Worm (Caenorhabditis elegans) whole organism, L1 larva: ENCODE data around the gene nhr-148.

Source experiments
- C04F5.9 ChIP-seq: sonication (generic microtip); optimal IDR thresholded peaks from 2 replicates; lab custom pipeline; 2016; ENCODE audit warnings: missing genetic modification characterization, missing compliant biosample characterization
- F16B12.6 ChIP-seq: fragments of 150-350 bp; optimal IDR thresholded peaks from 2 replicates; lab custom pipeline; 2014; ENCODE audit warnings: missing biosample characterization, missing genetic modification characterization
- aly-2 ChIP-seq: fragments of 150-350 bp; optimal IDR thresholded peaks from 2 replicates; lab custom pipeline; 2014; ENCODE audit warnings: missing biosample characterization, missing genetic modification characterization
- ama-1 ChIP-seq: fragments of 150-350 bp; optimal IDR thresholded peaks from 2 replicates; lab custom pipeline; 2014
- blmp-1 ChIP-seq: fragments of 150-350 bp; optimal IDR thresholded peaks from 2 replicates; lab custom pipeline; 2014; ENCODE audit warnings: missing biosample characterization, missing genetic modification characterization
- ceh-8 ChIP-seq: fragments of 200-800 bp; sonication (Bioruptor generic); optimal IDR thresholded peaks from 2 replicates; lab custom pipeline; 2018; ENCODE audit warnings: mild to moderate bottlenecking, missing genetic modification characterization, moderate library complexity, missing compliant biosample characterization
- ceh-88 ChIP-seq: fragments of 200-800 bp; sonication (Bioruptor generic); IDR thresholded peaks from 2 replicates; pipeline ENCODE4 v1.3.6; 2022; ENCODE audit warnings: missing genetic modification characterization, missing compliant biosample characterization
- dpl-1 ChIP-seq, 3 experiments: fragments of 150-350 bp in 2 of 3; sonication (generic microtip) in 1 of 3; optimal IDR thresholded peaks; 2 replicates each; lab custom pipeline; 2014 to 2017; ENCODE audit warnings: missing biosample characterization in 3 of 3, missing genetic modification characterization in 3 of 3, missing genetic modification reagents in 3 of 3
- egl-13 ChIP-seq: sonication (generic microtip); optimal IDR thresholded peaks from 2 replicates; lab custom pipeline; 2016; ENCODE audit warnings: missing genotype, missing genetic modification reagents, missing genetic modification characterization, missing compliant biosample characterization
- egl-27 ChIP-seq, 2 experiments: fragments of 150-350 bp in 1 of 2; sonication (generic microtip); optimal IDR thresholded peaks; 3 replicates each; lab custom pipeline; 2017 to 2018; ENCODE audit warnings: missing biosample characterization in 2 of 2, missing genetic modification characterization in 2 of 2, missing genetic modification reagents in 2 of 2
- elt-2 ChIP-seq: sonication (generic microtip); optimal IDR thresholded peaks from 2 replicates; lab custom pipeline; 2016; ENCODE audit warnings: missing genetic modification characterization, mild to moderate bottlenecking, inconsistent platforms, missing compliant biosample characterization, missing genetic modification reagents
- elt-3 ChIP-seq, 6 experiments: fragments of 150-350 bp in 1 of 6; sonication (generic microtip); optimal IDR thresholded peaks; 2 replicates each; lab custom pipeline; 2017 to 2018; ENCODE audit warnings: missing biosample characterization in 6 of 6, missing genetic modification characterization in 6 of 6, inconsistent platforms in 1 of 6
- grh-1 ChIP-seq: fragments of 200-800 bp; sonication (Bioruptor generic); IDR thresholded peaks from 2 replicates; pipeline ENCODE4 v1.3.6; 2022; ENCODE audit warnings: missing genetic modification reagents, missing genetic modification characterization, missing compliant biosample characterization
- hlh-17 ChIP-seq: fragments of 200-800 bp; sonication (Bioruptor generic); optimal IDR thresholded peaks from 2 replicates; lab custom pipeline; 2018; ENCODE audit warnings: missing genetic modification characterization, mild to moderate bottlenecking, missing compliant biosample characterization, moderate library complexity, borderline replicate concordance
- hlh-4 ChIP-seq: sonication (generic microtip); optimal IDR thresholded peaks from 2 replicates; lab custom pipeline; 2016; ENCODE audit warnings: mild to moderate bottlenecking, missing genetic modification characterization, missing compliant biosample characterization
- irx-1 ChIP-seq: sonication (generic microtip); optimal IDR thresholded peaks from 2 replicates; lab custom pipeline; 2016; ENCODE audit warnings: missing genetic modification characterization, missing compliant biosample characterization
- lin-13 ChIP-seq: fragments of 150-350 bp; optimal IDR thresholded peaks from 2 replicates; lab custom pipeline; 2014; ENCODE audit warnings: missing biosample characterization, missing genetic modification reagents, missing genetic modification characterization
- lin-35 ChIP-seq, 2 experiments: fragments of 150-350 bp; optimal IDR thresholded peaks; 2 replicates each; lab custom pipeline; 2014; ENCODE audit warnings: missing biosample characterization in 2 of 2, missing genetic modification characterization in 2 of 2, missing genetic modification reagents in 2 of 2
- lin-39 ChIP-seq: fragments of 150-350 bp; optimal IDR thresholded peaks from 2 replicates; lab custom pipeline; 2014; ENCODE audit warnings: missing biosample characterization, missing genetic modification reagents, missing genetic modification characterization
- lir-3 ChIP-seq: sonication (generic microtip); optimal IDR thresholded peaks from 2 replicates; lab custom pipeline; 2016; ENCODE audit warnings: mild to moderate bottlenecking, missing genetic modification characterization, moderate library complexity, missing compliant biosample characterization; ENCODE audit not compliant: poor library complexity
- lsy-2 ChIP-seq, 2 experiments: fragments of 150-350 bp; optimal IDR thresholded peaks; 2 replicates each; lab custom pipeline; 2014; ENCODE audit warnings: missing biosample characterization in 2 of 2, missing genetic modification characterization in 2 of 2
- mab-9 ChIP-seq: fragments of 200-800 bp; sonication (Bioruptor generic); IDR thresholded peaks from 2 replicates; pipeline ENCODE4 v1.3.6; 2022; ENCODE audit warnings: missing genetic modification reagents, missing genetic modification characterization, missing compliant biosample characterization
- mep-1 ChIP-seq: fragments of 150-350 bp; optimal IDR thresholded peaks from 2 replicates; lab custom pipeline; 2014; ENCODE audit warnings: missing biosample characterization, missing genetic modification characterization
- nhr-71 ChIP-seq: sonication (generic microtip); optimal IDR thresholded peaks from 2 replicates; lab custom pipeline; 2016; ENCODE audit warnings: mild to moderate bottlenecking, missing genetic modification characterization, moderate library complexity, missing compliant biosample characterization
- nhr-85 ChIP-seq: sonication (generic microtip); peaks from one replicate; lab custom pipeline; 2016; ENCODE audit warnings: missing genetic modification characterization, inconsistent platforms, missing compliant biosample characterization
- nhr-90 ChIP-seq: sonication (generic microtip); optimal IDR thresholded peaks from 2 replicates; lab custom pipeline; 2016; ENCODE audit warnings: mild to moderate bottlenecking, missing genetic modification characterization, missing compliant biosample characterization; ENCODE audit not compliant: poor library complexity
- sox-4 ChIP-seq: sonication (generic microtip); optimal IDR thresholded peaks from 2 replicates; lab custom pipeline; 2016; ENCODE audit warnings: missing genetic modification characterization, missing compliant biosample characterization
- sptf-1 ChIP-seq: fragments of 150-350 bp; optimal IDR thresholded peaks from 2 replicates; lab custom pipeline; 2014; ENCODE audit warnings: missing biosample characterization, missing genetic modification characterization
- sup-37 ChIP-seq: fragments of 200-800 bp; sonication (Bioruptor generic); optimal IDR thresholded peaks from 2 replicates; lab custom pipeline; 2018; ENCODE audit warnings: mild to moderate bottlenecking, missing genetic modification characterization, missing compliant biosample characterization
- unc-130 ChIP-seq: fragments of 150-350 bp; optimal IDR thresholded peaks from 2 replicates; lab custom pipeline; 2017; ENCODE audit warnings: missing biosample characterization, missing genetic modification characterization, inconsistent platforms
- vab-15 ChIP-seq: sonication (generic microtip); optimal IDR thresholded peaks from 2 replicates; lab custom pipeline; 2017; ENCODE audit warnings: missing genotype, mild to moderate bottlenecking, missing genetic modification characterization, missing compliant biosample characterization
- zip-4 ChIP-seq: fragments of 200-800 bp; sonication (Bioruptor generic); optimal IDR thresholded peaks from 2 replicates; lab custom pipeline; 2018; ENCODE audit warnings: mild to moderate bottlenecking, missing genetic modification characterization, moderate library complexity, missing compliant biosample characterization
- ztf-11 ChIP-seq, 2 experiments: sonication (generic microtip); optimal IDR thresholded peaks; 2 replicates each; lab custom pipeline; 2016 to 2017; ENCODE audit warnings: missing genetic modification characterization in 2 of 2, missing biosample characterization in 1 of 2, missing compliant biosample characterization in 1 of 2
- ztf-4 ChIP-seq: fragments of 150-350 bp; optimal IDR thresholded peaks from 2 replicates; lab custom pipeline; 2014; ENCODE audit warnings: missing biosample characterization, missing genetic modification characterization

nhr-148 gene

DNA sequence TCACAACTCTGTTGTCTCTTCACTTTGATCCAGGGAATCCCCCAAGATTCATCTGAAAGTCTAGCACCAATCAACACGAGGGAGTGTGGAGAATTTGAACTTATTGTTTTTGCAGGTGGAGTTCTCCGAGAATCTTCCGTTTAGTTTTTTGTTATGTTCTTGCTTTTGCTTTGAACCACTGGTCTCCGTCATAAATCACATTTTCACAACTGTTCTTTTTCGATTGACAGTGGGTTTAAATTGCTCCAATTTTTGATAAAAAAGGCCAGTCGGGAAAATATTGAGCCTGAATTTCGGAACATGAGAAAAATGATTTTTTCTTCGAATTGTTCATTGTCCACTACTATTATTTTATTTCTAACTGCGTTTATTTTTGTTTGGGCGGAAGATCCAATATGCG lies 20.0 kb upstream of the nhr-148 start, which contains the start of gene F10G2.10:
Gene F10G2.10 (plus strand): TSS at position 301 of the 400 bp plus-strand sequence.
- no peak for TF ChIP-seq mab-9
- TF ChIP-seq ceh-88 (GFP tag; lab: Robert Waterston, UW): no peak
- TF ChIP-seq grh-1: no peak
- TF ChIP-seq elt-3 (tag; optimal IDR thresholded peaks at IDR 0.05; lab: Kevin White, UChicago): no peak
- no peak for TF ChIP-seq C04F5.9
- TF ChIP-seq ztf-4 (tag; lab: Kevin White, UChicago): no peak
- no peak for TF ChIP-seq unc-130
- no peak for TF ChIP-seq ceh-8 (GFP tag; lab: Kevin White, UChicago)
- TF ChIP-seq egl-27 (tag; optimal IDR thresholded peaks at IDR 0.05; lab: Kevin White, UChicago): no peak
- no peak for TF ChIP-seq lin-39 (tag; lab: Kevin White, UChicago)
- no peak for TF ChIP-seq blmp-1 (tag; lab: Kevin White, UChicago)

DNA sequence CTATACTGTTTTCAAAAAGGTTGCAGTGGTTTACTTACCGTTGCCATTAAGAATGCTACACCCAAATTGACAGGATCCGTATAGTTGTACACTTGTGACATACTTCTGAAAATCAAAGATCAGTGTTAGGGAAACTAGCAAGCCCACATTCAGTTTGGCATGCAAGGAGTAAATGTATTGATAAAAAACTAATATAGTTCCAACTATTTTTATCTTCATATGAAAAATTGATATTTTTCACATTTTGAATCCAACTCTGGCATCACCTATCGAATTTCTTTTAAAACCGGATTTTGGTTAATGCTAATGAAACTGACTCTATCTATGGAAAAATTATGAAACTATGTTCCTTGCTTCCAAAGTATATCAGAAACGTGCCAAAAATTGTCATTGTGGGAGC lies 16.7 kb upstream of the nhr-148 start, which contains the start of gene srx-92:
Gene srx-92 (minus strand): TSS at position 101 of the 400 bp plus-strand sequence.
- TF ChIP-seq nhr-85 (tag; lab: Kevin White, UChicago) (no peak), elt-2 (tag; lab: Kevin White, UChicago) (no peak), sptf-1 (tag; lab: Kevin White, UChicago) (no peak), C04F5.9 (no peak), lin-39 (tag; lab: Kevin White, UChicago) (no peak), hlh-17 (GFP tag; lab: Kevin White, UChicago) (no peak)
- TF ChIP-seq, all 84 proteins: peak for 0

DNA sequence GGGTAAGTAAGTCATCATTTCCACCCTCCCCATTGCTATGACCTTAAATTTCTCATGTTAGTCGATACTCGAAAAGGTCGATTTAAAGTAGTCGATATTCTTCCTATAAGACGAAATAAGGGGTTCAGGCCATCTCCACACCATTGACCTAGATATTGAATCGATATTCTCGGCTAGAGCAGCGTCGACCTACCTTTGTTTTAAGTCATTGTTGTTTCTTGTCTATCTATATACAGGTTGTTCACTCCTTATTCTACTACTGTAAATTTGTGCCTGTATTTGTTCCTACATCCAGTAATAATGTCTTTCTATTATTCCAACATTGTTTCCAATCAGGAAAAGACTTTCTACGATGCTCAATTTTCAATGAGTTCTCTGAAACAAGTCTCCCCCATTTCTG lies 15.0 kb upstream of the nhr-148 start, which contains the start of gene F10G2.4:
Gene F10G2.4 (plus strand): TSS at position 301 of the 400 bp plus-strand sequence.
- TF ChIP-seq nhr-90 (tag; lab: Kevin White, UChicago): no peak
- no peak for TF ChIP-seq aly-2
- TF ChIP-seq lsy-2 (tag; optimal IDR thresholded peaks at IDR 0.05; lab: Kevin White, UChicago): no peak
- TF ChIP-seq F16B12.6 (tag; lab: Kevin White, UChicago): no peak
- no peak for TF ChIP-seq lir-3 (tag; lab: Kevin White, UChicago)
- TF ChIP-seq ceh-8 (GFP tag; lab: Kevin White, UChicago): no peak
- TF ChIP-seq lin-13 (GFP tag; lab: Kevin White, UChicago): no peak
- no peak for TF ChIP-seq lin-39 (tag; lab: Kevin White, UChicago)
- no peak for TF ChIP-seq irx-1
- TF ChIP-seq zip-4 (GFP tag; lab: Kevin White, UChicago): no peak
- TF ChIP-seq ama-1 (lab: Kevin White, UChicago): no peak
- TF ChIP-seq mep-1 (tag; lab: Kevin White, UChicago): no peak
- no peak for TF ChIP-seq grh-1
- TF ChIP-seq blmp-1 (tag; lab: Kevin White, UChicago): no peak
- TF ChIP-seq ztf-11 (tag; optimal IDR thresholded peaks at IDR 0.05; lab: Kevin White, UChicago): no peak

ce11 chrV:7328092-7328491 lies 13.9 kb upstream of the nhr-148 start, which contains the start of gene clec-7:
clec-7 (plus strand) TSS chrV:7328392.
- TF ChIP-seq nhr-71 (tag; lab: Kevin White, UChicago) (no peak), elt-2 (tag; lab: Kevin White, UChicago) (no peak), lin-35 (GFP tag; optimal IDR thresholded peaks at IDR 0.05; lab: Kevin White, UChicago) (no peak), vab-15 (tag; lab: Kevin White, UChicago) (no peak), egl-13 (tag; lab: Kevin White, UChicago) (no peak), dpl-1 (GFP tag; optimal IDR thresholded peaks at IDR 0.05; lab: Kevin White, UChicago) (no peak), lin-39 (tag; lab: Kevin White, UChicago) (no peak), sox-4 (tag; lab: Kevin White, UChicago) (no peak), hlh-4 (tag; lab: Kevin White, UChicago) (no peak), sup-37 (GFP tag; lab: Kevin White, UChicago) (no peak)
